ENCODE assay signal across 2 worm cellular contexts in the genomic region with DNA sequence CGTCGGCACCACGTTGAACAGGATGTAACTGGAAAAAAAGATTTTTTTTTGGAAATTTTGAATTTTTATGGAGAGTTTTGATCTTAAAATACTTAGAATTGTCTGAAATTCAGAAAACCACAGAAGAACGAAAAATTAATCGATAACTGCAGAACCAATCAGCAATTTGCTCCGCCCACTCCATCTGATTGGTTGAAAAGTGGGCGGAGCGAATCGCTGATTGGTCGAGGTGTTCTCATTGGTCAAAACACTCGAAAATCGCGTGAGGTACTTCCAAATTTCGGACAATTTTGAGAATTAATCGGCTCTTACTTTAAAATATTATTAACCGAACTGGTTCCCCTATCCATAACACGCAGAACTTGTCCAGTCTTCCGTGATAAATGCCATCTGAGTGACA.
TF ChIP-seq lines count a peak whose summit lies in the region.

No protein-coding gene starts in this region.

TF ChIP-seq in whole organism, L3 larva, 47 proteins besides CTCF, POLR2A, EP300 and RAD21:
- TF ChIP-seq sea-2 (GFP tag; optimal IDR thresholded peaks at IDR 0.05; lab: Kevin White, UChicago) (no peak), nfya-1 (tag; optimal IDR thresholded peaks at IDR 0.05; lab: Kevin White, UChicago; ENCODE audit: insufficient read depth) (peak; percentile 81)

TF ChIP-seq in whole organism, late embryonic, 69 proteins besides CTCF, POLR2A, EP300 and RAD21:
- TF ChIP-seq nfya-1 (tag; optimal IDR thresholded peaks at IDR 0.05; lab: Kevin White, UChicago) = peak; percentile 74
- no peak for TF ChIP-seq fkh-10 (GFP tag; optimal IDR thresholded peaks at IDR 0.05; lab: Kevin White, UChicago)
